Worm (Caenorhabditis elegans) whole organism, L1 larva: ENCODE data around the gene F41C6.6.

ENCODE experiments used
- F16B12.6 ChIP-seq: fragments of 150-350 bp; optimal IDR thresholded peaks from 2 replicates; lab custom pipeline; 2014; ENCODE audit warnings: missing biosample characterization, missing genetic modification characterization
- ceh-82 ChIP-seq, 3 experiments: fragments of 150-350 bp in 1 of 3; sonication (generic microtip) in 2 of 3; optimal IDR thresholded peaks; 2 replicates each; lab custom pipeline; 2014 to 2017; ENCODE audit warnings: missing biosample characterization in 3 of 3, missing genetic modification characterization in 3 of 3
- efl-1 ChIP-seq, 4 experiments: fragments of 150-350 bp; optimal IDR thresholded peaks in 3 of 4; peaks in 1 of 4; 1 replicate in 1 of 4; 2 replicates in 3 of 4; lab custom pipeline; 2014; ENCODE audit warnings: missing biosample characterization in 2 of 4, missing genetic modification characterization in 2 of 4, missing genetic modification reagents in 2 of 4
- lir-3 ChIP-seq: sonication (generic microtip); optimal IDR thresholded peaks from 2 replicates; lab custom pipeline; 2016; ENCODE audit warnings: mild to moderate bottlenecking, missing genetic modification characterization, moderate library complexity, missing compliant biosample characterization; ENCODE audit not compliant: poor library complexity
- nhr-237 ChIP-seq: fragments of 150-350 bp; optimal IDR thresholded peaks from 2 replicates; lab custom pipeline; 2014; ENCODE audit warnings: missing biosample characterization, missing genetic modification characterization
- nhr-77 ChIP-seq: fragments of 150-350 bp; optimal IDR thresholded peaks from 2 replicates; lab custom pipeline; 2014; ENCODE audit warnings: missing biosample characterization, missing genetic modification characterization
- pag-3 ChIP-seq: sonication (generic microtip); optimal IDR thresholded peaks from 2 replicates; lab custom pipeline; 2017; ENCODE audit warnings: missing genetic modification characterization, mild to moderate bottlenecking, missing compliant biosample characterization, antibody characterized with exemption, borderline replicate concordance; ENCODE audit not compliant: insufficient read depth
- unc-86 ChIP-seq: sonication (generic microtip); optimal IDR thresholded peaks from 2 replicates; lab custom pipeline; 2016; ENCODE audit warnings: missing genetic modification characterization, missing compliant biosample characterization
- zag-1 ChIP-seq: fragments of 150-350 bp; optimal IDR thresholded peaks from 2 replicates; lab custom pipeline; 2014; ENCODE audit warnings: missing biosample characterization, missing genetic modification characterization

- TF ChIP-seq F16B12.6 (tag; lab: Kevin White, UChicago) (no peak), ceh-82 (tag; optimal IDR thresholded peaks at IDR 0.05; lab: Kevin White, UChicago) (no peak), pag-3 (tag; lab: Kevin White, UChicago) (no peak), lir-3 (tag; lab: Kevin White, UChicago) (no peak), efl-1 (optimal IDR thresholded peaks at IDR 0.05; lab: Kevin White, UChicago) (no peak), efl-1 (GFP tag; optimal IDR thresholded peaks at IDR 0.05 in 1 of 2; lab: Kevin White, UChicago) (no peak), nhr-237 (tag; lab: Kevin White, UChicago) (no peak), unc-86 (tag; lab: Kevin White, UChicago) (no peak), nhr-77 (tag; lab: Kevin White, UChicago) (no peak), zag-1 (tag; lab: Kevin White, UChicago) (no peak)
Measured at ce11 chrX:6893074-6893473, 11.4 kb upstream of the F41C6.6 start.
